Worm (Caenorhabditis elegans): ENCODE data around the gene C50F7.3.

C50F7.3 gene

ce11 chrIV:7726325-7726724 is 5.8 kb upstream of the C50F7.3 start, which contains the start of gene C50F7.5:
TSS of gene C50F7.5 (plus strand) at chrIV:7726719.
- no peak for TF ChIP-seq ham-2 (GFP tag; optimal IDR thresholded peaks at IDR 0.05)
- no peak for TF ChIP-seq flh-1 (GFP tag; optimal IDR thresholded peaks at IDR 0.05)
- TF ChIP-seq nhr-76 (tag; optimal IDR thresholded peaks at IDR 0.05): no peak
- TF ChIP-seq sptf-1 (tag; optimal IDR thresholded peaks at IDR 0.05): no peak
- no peak for TF ChIP-seq drap-1 (GFP tag; optimal IDR thresholded peaks at IDR 0.05)
- TF ChIP-seq lin-32 (GFP tag; optimal IDR thresholded peaks at IDR 0.05): no peak
- no peak for TF ChIP-seq ces-1 (GFP tag; optimal IDR thresholded peaks at IDR 0.05)
- no peak for TF ChIP-seq lin-13 (tag; optimal IDR thresholded peaks at IDR 0.05)
- no peak for TF ChIP-seq nhr-237 (tag; optimal IDR thresholded peaks at IDR 0.05)
- no peak for TF ChIP-seq ceh-83 (GFP tag; optimal IDR thresholded peaks at IDR 0.05)
- no peak for TF ChIP-seq lsy-2 (tag; optimal IDR thresholded peaks at IDR 0.05)
- no peak for TF ChIP-seq mep-1 (tag; optimal IDR thresholded peaks at IDR 0.05)
- TF ChIP-seq elt-1 (tag; optimal IDR thresholded peaks at IDR 0.05; ENCODE audit: borderline replicate concordance, insufficient read depth): no peak
- TF ChIP-seq ceh-39 (tag; optimal IDR thresholded peaks at IDR 0.05): no peak
- TF ChIP-seq zip-8 (tag; optimal IDR thresholded peaks at IDR 0.05): no peak
- TF ChIP-seq M03D4.4 (tag; optimal IDR thresholded peaks at IDR 0.05): no peak

DNA sequence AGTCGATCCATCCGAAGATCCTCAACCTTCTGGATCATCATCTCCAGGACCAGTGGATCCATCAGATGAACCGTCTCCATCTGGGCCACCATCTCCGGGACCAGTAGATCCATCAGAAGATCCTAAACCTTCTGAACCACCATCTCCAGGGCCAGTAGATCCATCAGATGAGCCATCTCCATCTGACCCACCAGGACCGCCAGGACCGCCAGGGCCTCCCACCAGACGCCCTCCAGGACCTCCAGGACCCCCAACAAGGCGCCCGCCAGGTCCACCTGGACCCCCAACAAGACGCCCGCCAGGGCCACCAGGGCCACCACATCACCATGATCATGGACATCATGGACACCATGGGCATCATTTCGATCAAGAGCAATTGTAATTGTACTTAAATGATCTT is 4.9 kb upstream of the C50F7.3 start:
- TF ChIP-seq lsy-2 (tag; optimal IDR thresholded peaks at IDR 0.05): no peak
- no peak for TF ChIP-seq drap-1 (GFP tag; optimal IDR thresholded peaks at IDR 0.05)
- no peak for TF ChIP-seq nhr-12 (tag; optimal IDR thresholded peaks at IDR 0.05)
- TF ChIP-seq unc-62 (GFP tag; optimal IDR thresholded peaks at IDR 0.05): no peak
- no peak for TF ChIP-seq ceh-83 (GFP tag; optimal IDR thresholded peaks at IDR 0.05)
- no peak for TF ChIP-seq zip-8 (tag; optimal IDR thresholded peaks at IDR 0.05)
- no peak for TF ChIP-seq lin-32 (GFP tag; optimal IDR thresholded peaks at IDR 0.05)

DNA sequence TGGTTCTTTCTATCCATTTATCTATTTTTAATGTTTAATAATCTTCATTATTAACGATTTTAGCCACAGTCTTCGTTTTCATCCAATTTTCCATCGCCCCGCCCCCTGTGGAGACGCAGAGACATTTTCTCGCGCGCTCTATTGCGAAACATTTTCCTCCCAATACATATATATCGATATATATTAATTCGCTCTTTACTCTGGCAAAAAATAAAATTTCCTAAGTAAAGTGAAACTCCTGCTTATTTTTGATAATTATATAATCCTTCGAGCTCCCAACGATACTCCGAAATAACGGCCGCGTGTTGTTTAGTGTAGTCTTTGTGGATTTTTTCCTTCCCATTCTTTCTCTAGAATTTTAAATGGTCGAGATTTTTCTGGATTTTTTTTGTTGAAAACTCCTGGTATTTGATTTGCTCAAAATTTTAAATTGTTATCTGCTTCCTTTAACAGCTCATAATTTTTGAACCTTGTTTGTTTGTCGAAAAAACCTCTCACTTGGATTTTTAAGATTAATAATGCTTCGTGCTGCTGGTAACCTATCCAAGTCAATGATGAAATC is 3.6 kb upstream of the C50F7.3 start, which contains the start of gene sucg-1:
Gene sucg-1 (plus strand): TSS at position 512 of the 562 bp plus-strand sequence.
- TF ChIP-seq nhr-237 (tag; optimal IDR thresholded peaks at IDR 0.05): no peak
- TF ChIP-seq ces-1 (GFP tag; optimal IDR thresholded peaks at IDR 0.05): peak; percentile 2
- no peak for TF ChIP-seq ceh-39 (tag; optimal IDR thresholded peaks at IDR 0.05)

DNA sequence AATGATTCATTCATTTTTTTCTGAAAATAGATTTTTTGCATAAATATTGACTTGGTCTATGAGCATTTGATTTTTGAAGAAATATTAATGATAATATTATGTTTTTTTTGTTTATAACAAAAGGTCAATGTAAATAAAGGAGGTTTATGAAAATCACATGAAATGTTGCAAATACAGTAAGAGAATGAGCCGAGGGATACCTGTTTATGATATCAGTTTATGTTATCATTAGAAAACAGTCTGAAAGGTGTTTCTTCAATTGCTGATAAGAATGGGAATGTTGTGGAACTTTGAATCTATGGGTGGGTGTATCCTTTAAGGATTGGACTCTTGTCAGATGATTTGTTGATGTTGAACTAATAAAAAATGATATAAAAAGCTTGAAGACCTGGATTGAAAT is 2.0 kb downstream of the C50F7.3 start:
- TF ChIP-seq drap-1 (GFP tag; optimal IDR thresholded peaks at IDR 0.05) (no peak), lin-13 (tag; optimal IDR thresholded peaks at IDR 0.05) (no peak), unc-120 (tag; optimal IDR thresholded peaks at IDR 0.05; ENCODE audit: poor library complexity, severe bottlenecking) (no peak), ces-1 (GFP tag; optimal IDR thresholded peaks at IDR 0.05) (no peak), hlh-1 (tag; optimal IDR thresholded peaks at IDR 0.05) (no peak), nhr-2 (tag; optimal IDR thresholded peaks at IDR 0.05) (no peak), ceh-43 (GFP tag; optimal IDR thresholded peaks at IDR 0.05) (no peak), lsy-2 (tag; optimal IDR thresholded peaks at IDR 0.05) (no peak), nhr-28 (tag; optimal IDR thresholded peaks at IDR 0.05) (no peak), unc-62 (GFP tag; optimal IDR thresholded peaks at IDR 0.05) (no peak), cnd-1 (tag; optimal IDR thresholded peaks at IDR 0.05) (no peak), sptf-1 (tag; optimal IDR thresholded peaks at IDR 0.05) (no peak), tbx-8 (GFP tag; optimal IDR thresholded peaks at IDR 0.05) (no peak), ceh-83 (GFP tag; optimal IDR thresholded peaks at IDR 0.05) (no peak), pha-4 (tag; optimal IDR thresholded peaks at IDR 0.05) (no peak), mep-1 (tag; optimal IDR thresholded peaks at IDR 0.05) (no peak), nhr-12 (tag; optimal IDR thresholded peaks at IDR 0.05) (no peak), mab-5 (tag; optimal IDR thresholded peaks at IDR 0.05) (no peak), sem-2 (GFP tag; optimal IDR thresholded peaks at IDR 0.05) (no peak), elt-1 (tag; optimal IDR thresholded peaks at IDR 0.05; ENCODE audit: borderline replicate concordance, insufficient read depth) (no peak)

- no peak for TF ChIP-seq unc-62 (GFP tag; optimal IDR thresholded peaks at IDR 0.05)
- TF ChIP-seq sem-2 (GFP tag; optimal IDR thresholded peaks at IDR 0.05): no peak
These were observed 2.5 kb downstream of the C50F7.3 start, which contains the start of gene clx-1 for ce11 chrIV:7734619-7735018. TSS of gene clx-1 (plus strand) at chrIV:7734648.

DNA sequence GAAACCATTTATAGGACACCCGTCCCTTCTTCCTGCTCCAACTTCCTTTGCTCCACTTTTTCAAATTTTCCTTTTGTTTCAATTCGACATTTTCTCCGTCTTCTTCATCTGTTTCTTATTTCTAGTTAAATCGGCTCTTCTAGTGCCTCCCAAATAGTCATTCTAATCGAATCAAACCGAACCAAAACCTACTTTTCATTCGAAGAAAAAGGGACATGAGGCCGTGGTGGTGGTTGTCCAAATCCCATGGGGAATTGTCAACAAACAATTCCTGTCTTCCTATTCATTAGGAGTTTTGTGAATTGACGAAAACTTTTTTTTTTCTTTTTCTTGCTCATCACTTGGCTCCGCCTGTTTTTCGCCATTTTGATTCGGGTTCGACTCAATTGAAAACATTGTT is 4.5 kb downstream of the C50F7.3 start:
- TF ChIP-seq ces-1 (GFP tag; optimal IDR thresholded peaks at IDR 0.05): peak; percentile 50
- no peak for TF ChIP-seq drap-1 (GFP tag; optimal IDR thresholded peaks at IDR 0.05)

Measured in whole organism, mixed stage, embryonic.